Worm (Caenorhabditis elegans): ENCODE results near the gene Y54G2A.32.
"Not testable (repeated sequence)": the region's sequence is repeated elsewhere in the genome, so short reads cannot be mapped to it uniquely, and the experiment has no call there.

ce11 chrIV:2801558-2801957, 2.2 kb upstream of the Y54G2A.32 start, which contains the start of gene Y54G2A.44:
- TF ChIP-seq pqm-1 (tag; optimal IDR thresholded peaks at IDR 0.05); ama-1 (optimal IDR thresholded peaks at IDR 0.05); mab-9 (GFP tag; IDR thresholded peaks at IDR 0.05); unc-62 (GFP tag; optimal IDR thresholded peaks at IDR 0.05); nhr-11 (tag; optimal IDR thresholded peaks at IDR 0.05); lin-35 (GFP tag; optimal IDR thresholded peaks at IDR 0.05); nhr-28 (tag; optimal IDR thresholded peaks at IDR 0.05); rnt-1 (tag; optimal IDR thresholded peaks at IDR 0.05); mep-1 (tag; optimal IDR thresholded peaks at IDR 0.05): not testable (repeated sequence)
